Fruit fly (Drosophila melanogaster) whole organism, pupa: ENCODE data around the gene CG8562.

Experiments
- CG12605 ChIP-seq: fragments of 200-800 bp; sonication (Bioruptor generic); IDR thresholded peaks from 2 replicates; pipeline ENCODE4 v1.3.6; 2022; ENCODE audit warnings: missing biosample characterization, missing genetic modification characterization
- CG13204 ChIP-seq: fragments of 200-800 bp; sonication (Bioruptor generic); optimal IDR thresholded peaks from 2 replicates; lab custom pipeline; 2018; ENCODE audit warnings: missing biosample characterization, mild to moderate bottlenecking, missing genetic modification characterization, moderate library complexity
- CG15710 ChIP-seq: fragments of 200-800 bp; sonication (Bioruptor generic); optimal IDR thresholded peaks from 2 replicates; lab custom pipeline; 2018; ENCODE audit warnings: missing biosample characterization, mild to moderate bottlenecking, missing genetic modification characterization, moderate library complexity
- CG34367 ChIP-seq: fragments of 200-800 bp; sonication (Bioruptor generic); optimal IDR thresholded peaks from 2 replicates; lab custom pipeline; 2018; ENCODE audit warnings: missing biosample characterization, mild to moderate bottlenecking, missing genetic modification characterization
- CG4496 ChIP-seq: fragments of 200-800 bp; sonication (Bioruptor generic); IDR thresholded peaks from 3 replicates; pipeline ENCODE4 v1.3.6; 2022; ENCODE audit warnings: missing biosample characterization, missing genetic modification characterization
- CG8301 ChIP-seq: fragments of 200-800 bp; sonication (Bioruptor generic); optimal IDR thresholded peaks from 2 replicates; lab custom pipeline; 2018; ENCODE audit warnings: missing biosample characterization, mild to moderate bottlenecking, missing genetic modification characterization
- CG9948 ChIP-seq: fragments of 200-800 bp; sonication (Bioruptor generic); optimal IDR thresholded peaks from 2 replicates; lab custom pipeline; 2018; ENCODE audit warnings: missing biosample characterization, mild to moderate bottlenecking, missing genetic modification characterization, moderate library complexity

DNA sequence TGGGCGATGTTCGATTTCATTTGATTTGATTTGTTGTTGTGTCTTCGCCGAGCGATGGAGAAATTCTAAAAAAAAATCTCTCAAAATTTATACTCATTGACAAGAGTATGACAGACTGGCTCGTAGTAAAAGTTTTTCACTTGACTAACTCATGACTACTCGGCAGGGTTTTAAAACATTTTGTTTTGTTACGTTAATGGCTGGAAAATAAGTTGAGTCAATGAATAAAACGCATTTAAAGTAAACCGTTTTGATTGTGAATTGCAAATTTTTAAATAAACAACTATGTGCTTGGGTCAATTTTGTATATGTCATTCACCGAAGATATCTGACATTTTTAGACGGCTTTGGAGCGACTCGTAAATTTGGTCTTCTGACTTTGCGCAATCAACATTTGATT, 6.0 kb downstream of the CG8562 start, which contains the start of gene CG8560:
- TF ChIP-seq CG13204 (GFP tag; lab: Kevin White, UChicago) (no peak), CG15710 (tag; lab: Kevin White, UChicago) (no peak), CG34367 (tag; lab: Kevin White, UChicago) (no peak), CG12605 (no peak), CG9948 (tag; lab: Kevin White, UChicago) (no peak), CG4496 (no peak), CG8301 (tag; lab: Kevin White, UChicago) (no peak)
